Worm (Caenorhabditis elegans): ENCODE measurements around the gene F31E3.2.

ce11 chrIII:7025839-7026238 is 52.1 kb downstream of the F31E3.2 start:
- no peak for TF ChIP-seq nhr-237 (tag; optimal IDR thresholded peaks at IDR 0.05)
- no peak for TF ChIP-seq nhr-77 (tag; optimal IDR thresholded peaks at IDR 0.05)
- no peak for TF ChIP-seq unc-55 (GFP tag; optimal IDR thresholded peaks at IDR 0.05)
- no peak for TF ChIP-seq zag-1 (tag; optimal IDR thresholded peaks at IDR 0.05)
- no peak for TF ChIP-seq lin-13 (GFP tag; optimal IDR thresholded peaks at IDR 0.05)
- no peak for TF ChIP-seq skn-1 (tag; optimal IDR thresholded peaks at IDR 0.05)

Data from whole organism, L2 larva.